Worm (Caenorhabditis elegans) whole organism, midembryonic: Measurements from ENCODE around the gene abt-1.

Source experiments
- T22C8.4 ChIP-seq: fragments of 200-800 bp; sonication (Bioruptor generic); IDR thresholded peaks from 2 replicates; pipeline ENCODE4 v1.3.6; 2022; ENCODE audit warnings: missing genetic modification characterization, missing compliant biosample characterization
- cog-1 ChIP-seq: sonication (generic microtip); optimal IDR thresholded peaks from 2 replicates; lab custom pipeline; 2016; ENCODE audit warnings: missing genetic modification characterization, missing compliant biosample characterization
- flt-1 ChIP-seq: fragments of 200-800 bp; sonication (Bioruptor generic); IDR thresholded peaks from 2 replicates; pipeline ENCODE4 v1.3.6; 2022; ENCODE audit warnings: missing genetic modification characterization, missing compliant biosample characterization
- klf-2 ChIP-seq: fragments of 200-800 bp; sonication (Bioruptor generic); conservative IDR thresholded peaks from 2 replicates; pipeline ENCODE4 v1.3.6; 2022; ENCODE audit warnings: missing genetic modification reagents, missing genetic modification characterization, missing compliant biosample characterization
- med-1 ChIP-seq: sonication (generic microtip); optimal IDR thresholded peaks from 2 replicates; lab custom pipeline; 2017; ENCODE audit warnings: missing genetic modification characterization, mild to moderate bottlenecking, missing compliant biosample characterization, antibody characterized with exemption, missing genetic modification reagents; ENCODE audit not compliant: insufficient read depth
- ref-1 ChIP-seq: fragments of 200-800 bp; sonication (Bioruptor generic); conservative IDR thresholded peaks from 2 replicates; pipeline ENCODE4 v1.3.6; 2022; ENCODE audit warnings: missing genetic modification reagents, missing genetic modification characterization, missing compliant biosample characterization
- tab-1 ChIP-seq: fragments of 200-800 bp; sonication (Bioruptor generic); IDR thresholded peaks from 2 replicates; pipeline ENCODE4 v1.3.6; 2022; ENCODE audit warnings: missing genetic modification characterization, missing compliant biosample characterization
- ztf-23 ChIP-seq: fragments of 200-800 bp; sonication (Bioruptor generic); IDR thresholded peaks from 2 replicates; pipeline ENCODE4 v1.3.6; 2022; ENCODE audit warnings: missing genetic modification reagents, missing genetic modification characterization, missing compliant biosample characterization
- ztf-29 ChIP-seq: fragments of 200-800 bp; sonication (Bioruptor generic); IDR thresholded peaks from 2 replicates; pipeline ENCODE4 v1.3.6; 2022; ENCODE audit warnings: missing genetic modification reagents, missing genetic modification characterization, missing compliant biosample characterization

DNA sequence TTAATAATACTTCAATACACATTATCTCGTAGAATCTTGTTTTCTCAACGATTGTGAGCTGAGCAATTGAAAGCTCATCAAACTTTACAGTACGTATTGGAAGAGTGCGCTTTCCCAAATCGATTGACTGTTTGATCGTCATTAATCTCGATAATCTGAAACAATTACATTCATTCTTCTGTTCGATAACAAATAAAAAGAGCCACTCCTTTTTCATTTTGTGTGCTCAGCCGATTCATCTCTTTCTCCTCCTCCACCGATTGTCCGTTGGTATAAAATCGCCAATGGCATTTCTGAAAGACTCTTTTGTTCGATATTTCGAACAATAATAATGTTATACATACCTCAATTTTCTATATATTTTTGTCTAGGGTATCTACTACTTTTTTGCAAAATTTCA, 9.0 kb upstream of the abt-1 start, which contains the start of gene nas-12:
- TF ChIP-seq flt-1 (no peak), T22C8.4 (no peak), cog-1 (tag; lab: Kevin White, UChicago) (no peak), klf-2 (no peak), med-1 (no peak), ztf-29 (GFP tag; lab: Robert Waterston, UW) (no peak), ref-1 (GFP tag; lab: Robert Waterston, UW) (no peak), ztf-23 (no peak), tab-1 (GFP tag; lab: Robert Waterston, UW) (no peak)
